Fruit fly (Drosophila melanogaster): ENCODE measurements around the gene Npc2d.
A peak's percentile ranks its signal among the peaks of the same experiment; 100 is the strongest.

The Npc2d gene

DNA sequence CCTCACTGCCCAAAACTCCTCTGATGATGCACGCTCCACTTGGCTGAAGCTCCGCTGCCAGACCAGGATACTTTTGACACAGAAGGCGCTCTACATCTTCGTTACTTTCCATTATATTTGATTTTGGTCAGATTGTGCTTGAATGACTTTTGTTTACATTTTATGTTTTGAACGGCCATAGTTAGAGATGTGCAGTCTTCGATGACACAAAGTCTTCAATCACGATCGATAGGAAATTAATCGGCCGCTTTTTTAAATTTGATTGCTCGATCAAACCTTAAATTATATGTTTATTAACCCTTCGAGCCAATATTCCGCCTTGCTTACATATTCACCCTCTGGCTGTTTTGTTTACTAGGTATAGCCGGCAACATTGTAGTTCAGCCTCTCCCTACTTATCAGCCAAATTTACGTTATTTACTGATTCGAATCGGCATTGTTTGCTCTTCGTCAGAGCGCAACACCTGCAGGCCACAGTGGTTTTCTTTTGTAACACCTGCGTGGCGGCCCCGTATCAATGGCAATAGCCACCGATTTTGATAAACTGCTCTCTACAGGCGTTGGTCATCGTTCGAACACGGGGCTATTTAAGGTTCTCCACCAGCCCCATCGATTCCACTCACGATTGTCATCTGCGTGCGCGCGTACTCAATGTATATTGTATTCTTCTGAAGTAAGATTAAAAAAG is 3.0 kb downstream of the Npc2d start, which contains the start of the genes Fancl and Npc2e (continued):
- no peak for TF ChIP-seq CG13775 (GFP tag; optimal IDR thresholded peaks at IDR 0.05)
- no peak for TF ChIP-seq CG2712 (tag; optimal IDR thresholded peaks at IDR 0.05)
- no peak for TF ChIP-seq CG17385 (GFP tag; optimal IDR thresholded peaks at IDR 0.05)
- TF ChIP-seq exex (tag; optimal IDR thresholded peaks at IDR 0.05), result peak; percentile 16
- TF ChIP-seq tio (GFP tag; optimal IDR thresholded peaks at IDR 0.05), result no peak
- peak; percentile 46; the same call in 1 of the 2 replicates for TF ChIP-seq Scr (GFP tag; IDR thresholded peaks at IDR 0.05; ENCODE audit: partially characterized antibody)
- no peak for TF ChIP-seq Kr (GFP tag; optimal IDR thresholded peaks at IDR 0.05)
- no peak for TF ChIP-seq CG14441 (GFP tag; IDR thresholded peaks at IDR 0.05)
- TF ChIP-seq CG42726 (GFP tag; IDR thresholded peaks at IDR 0.05; ENCODE audit: partially characterized antibody), result no peak
- no peak for TF ChIP-seq ind (GFP tag; optimal IDR thresholded peaks at IDR 0.05)
- peak; percentile 29 for TF ChIP-seq Myb (GFP tag; optimal IDR thresholded peaks at IDR 0.05)
- TF ChIP-seq Sry-δ (GFP tag; optimal IDR thresholded peaks at IDR 0.05), result peak; percentile 79
- peak; percentile 92 for TF ChIP-seq E2f2 (GFP tag; IDR thresholded peaks at IDR 0.05)
- peak; percentile 6 for TF ChIP-seq Lhr (GFP tag; optimal IDR thresholded peaks at IDR 0.05)
- no peak for TF ChIP-seq crp (GFP tag; optimal IDR thresholded peaks at IDR 0.05)
- no peak for TF ChIP-seq CG4328 (GFP tag; optimal IDR thresholded peaks at IDR 0.05)
- no peak for TF ChIP-seq CG13123 (GFP tag; optimal IDR thresholded peaks at IDR 0.05)
- TF ChIP-seq Dll (GFP tag; IDR thresholded peaks at IDR 0.05; ENCODE audit: partially characterized antibody), result peak; percentile 67; the same call in 3 of the 4 replicates
- no peak for TF ChIP-seq pan (optimal IDR thresholded peaks at IDR 0.05)
- TF ChIP-seq pan (GFP tag; optimal IDR thresholded peaks at IDR 0.05 in 1 of 2, IDR thresholded peaks at IDR 0.05 in 1 of 2), result no peak
- no peak for TF ChIP-seq pb (GFP tag; optimal IDR thresholded peaks at IDR 0.05)
- no peak for TF ChIP-seq CG15514 (GFP tag; optimal IDR thresholded peaks at IDR 0.05)
- peak; percentile 69 for TF ChIP-seq Dref (GFP tag; IDR thresholded peaks at IDR 0.05)
- TF ChIP-seq amos (GFP tag; IDR thresholded peaks at IDR 0.05; ENCODE audit: partially characterized antibody), result 0 out of 2 replicates have a peak, but pooled peaks have one; percentile 24
- no peak for TF ChIP-seq CG4282 (GFP tag; optimal IDR thresholded peaks at IDR 0.05)
- no peak for TF ChIP-seq crc (GFP tag; optimal IDR thresholded peaks at IDR 0.05)
- no peak for TF ChIP-seq Ravus (GFP tag; IDR thresholded peaks at IDR 0.05)
- no peak for TF ChIP-seq Eip74EF (GFP tag; optimal IDR thresholded peaks at IDR 0.05)
- no peak for TF ChIP-seq nerfin-1 (tag; optimal IDR thresholded peaks at IDR 0.05)
- TF ChIP-seq luna (GFP tag; optimal IDR thresholded peaks at IDR 0.05), result no peak
- no peak for TF ChIP-seq klu (GFP tag; IDR thresholded peaks at IDR 0.05)
- TF ChIP-seq HLH3B (GFP tag; IDR thresholded peaks at IDR 0.05), result no peak
- no peak for TF ChIP-seq CG4617 (GFP tag; optimal IDR thresholded peaks at IDR 0.05; ENCODE audit: borderline replicate concordance)
- no peak for TF ChIP-seq slp2 (GFP tag; optimal IDR thresholded peaks at IDR 0.05)
- TF ChIP-seq lbe (GFP tag; optimal IDR thresholded peaks at IDR 0.05), result no peak
- TF ChIP-seq CG8281 (tag; optimal IDR thresholded peaks at IDR 0.05), result no peak
- TF ChIP-seq CG17361 (GFP tag; IDR thresholded peaks at IDR 0.05), result no peak
- TF ChIP-seq pzg (GFP tag; optimal IDR thresholded peaks at IDR 0.05), result peak; percentile 29
- TF ChIP-seq CG11560 (tag; IDR thresholded peaks at IDR 0.05), result no peak
- no peak for TF ChIP-seq CG7745 (tag; optimal IDR thresholded peaks at IDR 0.05)
- TF ChIP-seq grn (GFP tag; optimal IDR thresholded peaks at IDR 0.05), result peak; percentile 37
- TF ChIP-seq tin (GFP tag; optimal IDR thresholded peaks at IDR 0.05), result no peak
- no peak for TF ChIP-seq Dek (tag; optimal IDR thresholded peaks at IDR 0.05)
- no peak for TF ChIP-seq CG10209 (GFP tag; optimal IDR thresholded peaks at IDR 0.05)
- TF ChIP-seq lola (GFP tag; optimal IDR thresholded peaks at IDR 0.05), result no peak
- no peak for TF ChIP-seq btn (GFP tag; optimal IDR thresholded peaks at IDR 0.05)
- no peak for TF ChIP-seq CG10462 (GFP tag; optimal IDR thresholded peaks at IDR 0.05)
- no peak for TF ChIP-seq CG7786 (GFP tag; optimal IDR thresholded peaks at IDR 0.05)
- no peak for TF ChIP-seq esg (GFP tag; conservative IDR thresholded peaks at IDR 0.05)
